Worm (Caenorhabditis elegans) whole organism, mixed stage, embryonic: ENCODE results near the gene ergi-3.

Experiments
- ceh-39 ChIP-seq: fragments of 150-350 bp; optimal IDR thresholded peaks from 2 replicates; lab custom pipeline; 2014; ENCODE audit warnings: missing biosample characterization, missing genetic modification characterization
- elt-1 ChIP-seq: sonication (generic microtip); optimal IDR thresholded peaks from 2 replicates; lab custom pipeline; 2017; ENCODE audit warnings: missing genetic modification characterization, mild to moderate bottlenecking, missing compliant biosample characterization, antibody characterized with exemption, moderate library complexity, borderline replicate concordance; ENCODE audit not compliant: insufficient read depth
- elt-3 ChIP-seq: fragments of 150-350 bp; optimal IDR thresholded peaks from 2 replicates; lab custom pipeline; 2014; ENCODE audit warnings: missing biosample characterization, missing genetic modification characterization
- lin-13 ChIP-seq: fragments of 150-350 bp; optimal IDR thresholded peaks from 2 replicates; lab custom pipeline; 2014; ENCODE audit warnings: missing biosample characterization, missing genetic modification characterization
- mab-5 ChIP-seq: fragments of 150-350 bp; optimal IDR thresholded peaks from 2 replicates; lab custom pipeline; 2014; ENCODE audit warnings: missing biosample characterization, missing genetic modification characterization
- nhr-237 ChIP-seq: fragments of 150-350 bp; optimal IDR thresholded peaks from 2 replicates; lab custom pipeline; 2014; ENCODE audit warnings: missing biosample characterization, missing genetic modification characterization
- nhr-28 ChIP-seq: fragments of 150-350 bp; optimal IDR thresholded peaks from 2 replicates; lab custom pipeline; 2014; ENCODE audit warnings: missing biosample characterization, missing genetic modification characterization
- nhr-76 ChIP-seq: sonication (generic microtip); optimal IDR thresholded peaks from 2 replicates; lab custom pipeline; 2017; ENCODE audit warnings: missing biosample characterization, missing genetic modification characterization
- snpc-4 ChIP-seq: fragments of 150-350 bp; optimal IDR thresholded peaks from 2 replicates; lab custom pipeline; 2014; ENCODE audit warnings: missing biosample characterization, missing genetic modification characterization
- sptf-1 ChIP-seq: sonication (generic microtip); optimal IDR thresholded peaks from 2 replicates; lab custom pipeline; 2017; ENCODE audit warnings: mild to moderate bottlenecking, missing genetic modification characterization, moderate library complexity, missing compliant biosample characterization
- unc-62 ChIP-seq: fragments of 150-350 bp; optimal IDR thresholded peaks from 2 replicates; lab custom pipeline; 2014; ENCODE audit warnings: missing biosample characterization, missing genetic modification reagents, missing genetic modification characterization
- ztf-11 ChIP-seq: fragments of 150-350 bp; optimal IDR thresholded peaks from 2 replicates; lab custom pipeline; 2014; ENCODE audit warnings: missing biosample characterization, missing genetic modification characterization

DNA sequence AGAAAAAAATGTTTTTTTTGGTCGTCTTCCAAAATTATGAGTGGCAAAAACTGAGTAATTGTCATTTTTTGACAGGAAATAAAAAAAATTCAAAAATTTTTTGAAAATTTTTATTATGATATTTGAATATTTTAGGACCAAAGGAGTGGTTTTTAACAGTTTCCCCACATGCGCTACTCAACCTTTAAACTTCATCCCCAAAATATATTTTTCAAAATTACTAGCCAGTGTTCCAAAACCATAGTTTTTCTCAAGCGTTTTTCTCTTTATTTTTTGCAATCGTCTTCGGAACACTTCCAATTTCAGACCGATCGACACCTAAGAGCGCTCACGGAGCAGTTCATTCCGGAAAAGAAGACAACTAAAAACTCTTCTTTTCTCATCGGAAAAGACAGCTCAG, 39.6 kb downstream of the ergi-3 start, which contains the start of gene K09A9.6:
- no peak for TF ChIP-seq snpc-4
- TF ChIP-seq elt-3 = no peak
- no peak for TF ChIP-seq ceh-39
- no peak for TF ChIP-seq mab-5 (tag; lab: Kevin White, UChicago)
- no peak for TF ChIP-seq nhr-28 (tag; lab: Kevin White, UChicago)
- no peak for TF ChIP-seq nhr-237
- TF ChIP-seq elt-1 (tag; lab: Kevin White, UChicago) = no peak
- no peak for TF ChIP-seq lin-13 (tag; lab: Kevin White, UChicago)
- TF ChIP-seq ztf-11 (tag; lab: Kevin White, UChicago) = no peak
- TF ChIP-seq nhr-76 (tag; lab: Kevin White, UChicago) = no peak
- no peak for TF ChIP-seq sptf-1
- no peak for TF ChIP-seq unc-62 (GFP tag; lab: Kevin White, UChicago)
